Worm (Caenorhabditis elegans): ENCODE data around the gene C47D12.2.

The C47D12.2 gene

DNA sequence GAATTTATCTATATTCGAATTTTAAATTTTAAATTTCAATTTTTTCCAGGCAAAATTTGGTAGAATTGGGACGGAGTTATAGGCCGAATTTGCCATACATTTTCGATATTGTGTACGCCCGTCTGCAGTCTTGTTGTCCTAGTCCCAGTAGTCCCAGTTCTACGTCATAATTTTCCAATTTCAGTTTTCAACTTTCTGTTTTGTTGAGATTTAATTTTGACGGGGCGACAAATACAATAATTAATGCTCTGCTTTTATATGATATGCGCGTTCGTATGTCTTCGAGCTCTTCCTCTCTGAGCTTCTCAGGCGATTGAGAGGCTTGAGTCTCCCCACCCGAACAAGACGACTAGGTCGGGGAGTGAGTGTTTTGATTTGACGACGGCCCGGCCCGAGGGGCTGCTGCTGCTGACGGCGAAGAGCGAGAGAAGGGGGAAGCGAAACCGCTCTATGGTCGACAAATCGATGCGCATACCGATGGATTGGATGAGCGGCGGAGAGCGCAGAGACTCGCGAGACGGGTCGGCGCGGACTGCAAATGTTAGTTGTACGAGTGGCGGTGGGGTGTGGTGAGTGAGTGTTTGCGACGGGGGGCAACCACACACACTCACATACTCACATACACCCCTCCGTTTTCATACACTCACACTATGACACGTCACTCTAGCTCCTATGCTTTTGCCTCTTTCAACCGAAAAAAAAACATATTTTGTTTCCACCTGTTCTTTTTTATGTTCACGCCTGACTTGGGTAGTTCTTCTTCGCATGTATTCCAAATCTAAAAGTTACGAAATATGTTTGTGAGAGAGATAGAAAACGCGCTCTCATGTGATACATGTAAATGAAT lies 41.2 kb upstream of the C47D12.2 start:
- TF ChIP-seq Y48G9A.11 (GFP tag; IDR thresholded peaks at IDR 0.05) (no peak), madf-5 (GFP tag; IDR thresholded peaks at IDR 0.05) (no peak), nhr-41 (GFP tag; IDR thresholded peaks at IDR 0.05) (no peak), snpc-4 (tag; optimal IDR thresholded peaks at IDR 0.05) (no peak), unc-130 (GFP tag; optimal IDR thresholded peaks at IDR 0.05) (no peak), F44E2.7 (GFP tag; IDR thresholded peaks at IDR 0.05) (0 out of 2 replicates have a peak, but pooled peaks have one; percentile 61), arid-1 (GFP tag; conservative IDR thresholded peaks at IDR 0.05) (peak; percentile 70), mdl-1 (tag; optimal IDR thresholded peaks at IDR 0.05) (peak; percentile 45 to 83), lir-3 (tag; optimal IDR thresholded peaks at IDR 0.05) (no peak), mxl-3 (GFP tag; optimal IDR thresholded peaks at IDR 0.05) (peak; percentile 89), ceh-62 (tag; optimal IDR thresholded peaks at IDR 0.05) (no peak), hlh-11 (tag; optimal IDR thresholded peaks at IDR 0.05) (peak; percentile 95), ces-1 (GFP tag; optimal IDR thresholded peaks at IDR 0.05) (no peak), rbr-2 (tag; optimal IDR thresholded peaks at IDR 0.05) (peak; percentile 88), ztf-11 (tag; optimal IDR thresholded peaks at IDR 0.05) (no peak), D1046.2 (GFP tag; IDR thresholded peaks at IDR 0.05) (no peak), saeg-2 (GFP tag; IDR thresholded peaks at IDR 0.05) (peak; percentile 65; the same call in 1 of the 2 replicates), ama-1 (optimal IDR thresholded peaks at IDR 0.05) (peak; percentile 77), aly-2 (tag; optimal IDR thresholded peaks at IDR 0.05) (no peak), Y105C5A.15 (GFP tag; IDR thresholded peaks at IDR 0.05) (no peak), nhr-28 (tag; optimal IDR thresholded peaks at IDR 0.05) (peak; percentile 79), zag-1 (tag; optimal IDR thresholded peaks at IDR 0.05) (peak; percentile 42), nhr-102 (tag; optimal IDR thresholded peaks at IDR 0.05) (peak; percentile 20), nhr-10 (tag; optimal IDR thresholded peaks at IDR 0.05) (peak; percentile 37), ceh-20 (GFP tag; IDR thresholded peaks at IDR 0.05) (peak; percentile 87), ztf-7 (tag; optimal IDR thresholded peaks at IDR 0.05) (no peak), spr-1 (tag; optimal IDR thresholded peaks at IDR 0.05) (peak; percentile 67), lin-39 (tag; optimal IDR thresholded peaks at IDR 0.05) (no peak), daf-8 (GFP tag; IDR thresholded peaks at IDR 0.05) (no peak), nhr-25 (tag; optimal IDR thresholded peaks at IDR 0.05; ENCODE audit: borderline replicate concordance, insufficient read depth) (peak; percentile 67), spr-3 (GFP tag; optimal IDR thresholded peaks at IDR 0.05) (peak; percentile 46), nhr-48 (tag; optimal IDR thresholded peaks at IDR 0.05) (peak; percentile 47), skn-1 (tag; optimal IDR thresholded peaks at IDR 0.05) (no peak), mxl-2 (GFP tag; conservative IDR thresholded peaks at IDR 0.05) (0 out of 2 replicates have a peak, but pooled peaks have one; percentile 25), lin-15B (tag; optimal IDR thresholded peaks at IDR 0.05) (no peak), daf-12 (tag; optimal IDR thresholded peaks at IDR 0.05) (no peak), php-3 (GFP tag; IDR thresholded peaks at IDR 0.05) (no peak), zip-11 (GFP tag; IDR thresholded peaks at IDR 0.05) (no peak), nhr-77 (tag; optimal IDR thresholded peaks at IDR 0.05) (peak; percentile 49), jun-1 (tag; optimal IDR thresholded peaks at IDR 0.05) (no peak), set-16 (GFP tag; IDR thresholded peaks at IDR 0.05) (peak; percentile 99), daf-19 (GFP tag; conservative IDR thresholded peaks at IDR 0.05) (no peak), unc-62 (GFP tag; optimal IDR thresholded peaks at IDR 0.05 in 1 of 2) (no peak), unc-62 (tag; optimal IDR thresholded peaks at IDR 0.05) (no peak), F10B5.3 (tag; optimal IDR thresholded peaks at IDR 0.05) (no peak), tag-97 (GFP tag; IDR thresholded peaks at IDR 0.05) (0 out of 2 replicates have a peak, but pooled peaks have one; percentile 19), ctbp-1 (GFP tag; IDR thresholded peaks at IDR 0.05) (peak; percentile 55; the same call in 1 of the 2 replicates), egl-27 (tag; optimal IDR thresholded peaks at IDR 0.05) (no peak), mdt-29 (GFP tag; IDR thresholded peaks at IDR 0.05) (0 out of 2 replicates have a peak, but pooled peaks have one; percentile 19), dmd-6 (GFP tag; IDR thresholded peaks at IDR 0.05) (peak; percentile 80), ceh-44 (GFP tag; IDR thresholded peaks at IDR 0.05) (0 out of 2 replicates have a peak, but pooled peaks have one; percentile 29)
